Fruit fly (Drosophila melanogaster) whole organism, embryonic: ENCODE measurements around the gene CG10333.

Experiments
- Abd-B ChIP-seq: fragments of 200-800 bp; sonication (Bioruptor generic); optimal IDR thresholded peaks from 2 replicates; lab custom pipeline; 2018; ENCODE audit warnings: missing biosample characterization, mild to moderate bottlenecking, missing genetic modification characterization, moderate library complexity
- Adf1 ChIP-seq: fragments of 200-800 bp; sonication (Bioruptor generic); IDR thresholded peaks from 2 replicates; pipeline ENCODE4 v1.3.6; 2022; ENCODE audit warnings: missing biosample characterization, missing genetic modification characterization
- Asciz ChIP-seq: fragments of 200-800 bp; sonication (Bioruptor generic); optimal IDR thresholded peaks from 2 replicates; lab custom pipeline; 2017; ENCODE audit warnings: missing biosample characterization, mild to moderate bottlenecking, missing genetic modification characterization, missing genetic modification reagents
- BtbVII ChIP-seq: fragments of 200-800 bp; sonication (Bioruptor generic); optimal IDR thresholded peaks from 3 replicates; lab custom pipeline; 2017; ENCODE audit warnings: missing biosample characterization, mild to moderate bottlenecking, missing genetic modification characterization
- CG10147 ChIP-seq: fragments of 200-800 bp; sonication (Bioruptor generic); optimal IDR thresholded peaks from 2 replicates; lab custom pipeline; 2019; ENCODE audit warnings: missing biosample characterization, mild to moderate bottlenecking, missing genetic modification characterization, moderate library complexity
- CG1024 ChIP-seq: fragments of 200-800 bp; sonication (Bioruptor generic); IDR thresholded peaks from 2 replicates; pipeline ENCODE4 v1.3.6; 2022; ENCODE audit warnings: missing biosample characterization, missing genetic modification characterization
- CG10979 ChIP-seq: fragments of 200-800 bp; sonication (Bioruptor generic); optimal IDR thresholded peaks from 2 replicates; lab custom pipeline; 2018; ENCODE audit warnings: missing biosample characterization, mild to moderate bottlenecking, missing genetic modification characterization, moderate library complexity
- CG15011 ChIP-seq: fragments of 200-800 bp; sonication (Bioruptor generic); optimal IDR thresholded peaks from 3 replicates; lab custom pipeline; 2018; ENCODE audit warnings: missing biosample characterization, mild to moderate bottlenecking, missing genetic modification characterization
- CG15073 ChIP-seq: fragments of 200-800 bp; sonication (Bioruptor generic); optimal IDR thresholded peaks from 2 replicates; lab custom pipeline; 2016; ENCODE audit warnings: missing biosample characterization, missing genetic modification characterization
- CG1603 ChIP-seq: fragments of 200-800 bp; sonication (Bioruptor generic); optimal IDR thresholded peaks from 2 replicates; lab custom pipeline; 2019; ENCODE audit warnings: missing biosample characterization, mild to moderate bottlenecking, missing genetic modification characterization, moderate library complexity
- CG17186 ChIP-seq: fragments of 200-800 bp; sonication (Bioruptor generic); optimal IDR thresholded peaks from 3 replicates; lab custom pipeline; 2017; ENCODE audit warnings: missing biosample characterization, missing genetic modification reagents, missing genetic modification characterization
- CG17359 ChIP-seq: fragments of 200-800 bp; sonication (Bioruptor generic); optimal IDR thresholded peaks from 3 replicates; lab custom pipeline; 2018; ENCODE audit warnings: missing biosample characterization, mild to moderate bottlenecking, missing genetic modification characterization, moderate library complexity
- CG17361 ChIP-seq: fragments of 200-800 bp; sonication (Bioruptor generic); IDR thresholded peaks from 3 replicates; pipeline ENCODE4 v1.3.6; 2022; ENCODE audit warnings: missing biosample characterization, missing genetic modification characterization
- CG2120 ChIP-seq: fragments of 200-800 bp; sonication (Bioruptor generic); optimal IDR thresholded peaks from 3 replicates; lab custom pipeline; 2016; ENCODE audit warnings: missing biosample characterization, missing genetic modification characterization
- CG3847 ChIP-seq: fragments of 200-800 bp; sonication (Bioruptor generic); IDR thresholded peaks from 2 replicates; pipeline ENCODE4 v1.3.6; 2022; ENCODE audit warnings: missing biosample characterization, missing genetic modification characterization
- CG4328 ChIP-seq: fragments of 200-800 bp; sonication (Bioruptor generic); optimal IDR thresholded peaks from 3 replicates; lab custom pipeline; 2017; ENCODE audit warnings: missing biosample characterization, missing genetic modification reagents, missing genetic modification characterization
- CG4707 ChIP-seq: fragments of 200-800 bp; sonication (Bioruptor generic); optimal IDR thresholded peaks from 2 replicates; lab custom pipeline; 2018; ENCODE audit warnings: missing biosample characterization, mild to moderate bottlenecking, missing genetic modification characterization, moderate library complexity
- CG5953 ChIP-seq: fragments of 200-800 bp; sonication (Bioruptor generic); IDR thresholded peaks from 2 replicates; pipeline ENCODE4 v1.3.6; 2022; ENCODE audit warnings: missing biosample characterization, missing genetic modification characterization
- CG6765 ChIP-seq: fragments of 200-800 bp; sonication (Bioruptor generic); optimal IDR thresholded peaks from 3 replicates; lab custom pipeline; 2017; ENCODE audit warnings: missing biosample characterization, mild to moderate bottlenecking, missing genetic modification characterization
- CG7928 ChIP-seq: fragments of 200-800 bp; sonication (Bioruptor generic); optimal IDR thresholded peaks from 2 replicates; lab custom pipeline; 2017; ENCODE audit warnings: missing biosample characterization, mild to moderate bottlenecking, missing genetic modification characterization
- CTCF ChIP-seq: fragments of 200-800 bp; sonication (Bioruptor generic); optimal IDR thresholded peaks from 2 replicates; lab custom pipeline; 2017; ENCODE audit warnings: missing biosample characterization, mild to moderate bottlenecking, missing genetic modification characterization, moderate library complexity
- CoRest ChIP-seq: fragments of 200-800 bp; sonication (Bioruptor generic); optimal IDR thresholded peaks from 3 replicates; lab custom pipeline; 2018; ENCODE audit warnings: missing biosample characterization, mild to moderate bottlenecking, missing genetic modification characterization, moderate library complexity
- D19B ChIP-seq: fragments of 200-800 bp; sonication (Bioruptor generic); optimal IDR thresholded peaks from 2 replicates; lab custom pipeline; 2017; ENCODE audit warnings: missing biosample characterization, mild to moderate bottlenecking, missing genetic modification characterization
- Dek ChIP-seq: fragments of 200-800 bp; sonication (Bioruptor generic); optimal IDR thresholded peaks from 3 replicates; lab custom pipeline; 2019; ENCODE audit warnings: missing biosample characterization, mild to moderate bottlenecking, missing genetic modification characterization, moderate library complexity
- Dll ChIP-seq: fragments of 200-800 bp; sonication (Bioruptor generic); IDR thresholded peaks from 4 replicates; pipeline ENCODE4 v1.3.6; 2022; ENCODE audit warnings: missing biosample characterization, missing genetic modification characterization; ENCODE audit not compliant: partially characterized antibody
- Doc2 ChIP-seq: fragments of 200-800 bp; sonication (Bioruptor generic); IDR thresholded peaks from 2 replicates; pipeline ENCODE4 v1.3.6; 2022; ENCODE audit warnings: missing biosample characterization, missing genetic modification characterization
- E2f2 ChIP-seq: fragments of 200-800 bp; sonication (Bioruptor generic); IDR thresholded peaks from 2 replicates; pipeline ENCODE4 v1.3.6; 2022; ENCODE audit warnings: missing biosample characterization, missing genetic modification characterization
- HHEX ChIP-seq: fragments of 200-800 bp; sonication (Bioruptor generic); optimal IDR thresholded peaks from 3 replicates; lab custom pipeline; 2017; ENCODE audit warnings: missing biosample characterization, mild to moderate bottlenecking, missing genetic modification characterization, missing genetic modification reagents
- Hmx ChIP-seq: fragments of 200-800 bp; sonication (Bioruptor generic); optimal IDR thresholded peaks from 2 replicates; lab custom pipeline; 2016; ENCODE audit warnings: missing biosample characterization, missing genetic modification characterization
- Hsf ChIP-seq: fragments of 200-800 bp; sonication (Bioruptor generic); optimal IDR thresholded peaks from 3 replicates; lab custom pipeline; 2016; ENCODE audit warnings: missing biosample characterization, missing genetic modification characterization
- Jarid2 ChIP-seq: fragments of 200-800 bp; sonication (Bioruptor generic); optimal IDR thresholded peaks from 3 replicates; lab custom pipeline; 2017; ENCODE audit warnings: mild to moderate bottlenecking, missing biosample characterization, missing genetic modification reagents, missing genetic modification characterization
- Max ChIP-seq: fragments of 200-800 bp; sonication (Bioruptor generic); optimal IDR thresholded peaks from 2 replicates; lab custom pipeline; 2016; ENCODE audit warnings: missing biosample characterization, mild to moderate bottlenecking, missing genetic modification characterization
- Med ChIP-seq: fragments of 200-800 bp; sonication (Bioruptor generic); peaks from one replicate; lab custom pipeline; 2016; ENCODE audit warnings: missing biosample characterization, missing genetic modification characterization, mild to moderate bottlenecking, inconsistent platforms, moderate library complexity
- Meics ChIP-seq: fragments of 200-800 bp; sonication (Bioruptor generic); optimal IDR thresholded peaks from 2 replicates; lab custom pipeline; 2017; ENCODE audit warnings: missing biosample characterization, mild to moderate bottlenecking, missing genetic modification characterization
- Neu2 ChIP-seq: fragments of 200-800 bp; sonication (Bioruptor generic); optimal IDR thresholded peaks from 3 replicates; lab custom pipeline; 2016; ENCODE audit warnings: missing biosample characterization, missing genetic modification characterization, borderline replicate concordance
- Nf-YB ChIP-seq: fragments of 200-800 bp; sonication (Bioruptor generic); optimal IDR thresholded peaks from 3 replicates; lab custom pipeline; 2019; ENCODE audit warnings: missing biosample characterization, mild to moderate bottlenecking, missing genetic modification characterization, moderate library complexity
- NfI ChIP-seq: fragments of 200-800 bp; sonication (Bioruptor generic); optimal IDR thresholded peaks from 3 replicates; lab custom pipeline; 2018; ENCODE audit warnings: missing biosample characterization, mild to moderate bottlenecking, missing genetic modification characterization, moderate library complexity
- ase ChIP-seq: fragments of 200-800 bp; sonication (Bioruptor generic); IDR thresholded peaks from 3 replicates; pipeline ENCODE4 v1.3.6; 2022; ENCODE audit warnings: missing biosample characterization, missing genetic modification characterization
- da ChIP-seq: fragments of 200-800 bp; sonication (Bioruptor generic); optimal IDR thresholded peaks from 2 replicates; lab custom pipeline; 2016; ENCODE audit warnings: missing biosample characterization, missing genetic modification characterization
- hb ChIP-seq: fragments of 200-800 bp; sonication (Bioruptor generic); IDR thresholded peaks from 3 replicates; pipeline ENCODE4 v1.3.6; 2022; ENCODE audit warnings: missing biosample characterization, missing genetic modification characterization; ENCODE audit not compliant: partially characterized antibody
- insv ChIP-seq, 2 experiments: fragments of 200-800 bp; sonication (Bioruptor generic); optimal IDR thresholded peaks; 3 replicates each; lab custom pipeline; 2016 to 2018; ENCODE audit warnings: missing biosample characterization in 2 of 2, missing genetic modification characterization in 2 of 2
- jing ChIP-seq: fragments of 200-800 bp; sonication (Bioruptor generic); optimal IDR thresholded peaks from 2 replicates; lab custom pipeline; 2018; ENCODE audit warnings: missing biosample characterization, mild to moderate bottlenecking, missing genetic modification characterization
- org-1 ChIP-seq: fragments of 200-800 bp; sonication (Bioruptor generic); optimal IDR thresholded peaks from 2 replicates; lab custom pipeline; 2017; ENCODE audit warnings: missing biosample characterization, missing genetic modification characterization
- otp ChIP-seq: fragments of 200-800 bp; sonication (Bioruptor generic); IDR thresholded peaks from 3 replicates; pipeline ENCODE4, ENCODE4 v1.3.6; 2022; ENCODE audit warnings: missing biosample characterization, missing genetic modification characterization
- peb ChIP-seq: fragments of 200-800 bp; sonication (Bioruptor generic); IDR thresholded peaks from 2 replicates; pipeline ENCODE4 v1.3.6; 2022; ENCODE audit warnings: missing biosample characterization, missing genetic modification characterization
- pfk ChIP-seq: fragments of 200-800 bp; sonication (Bioruptor generic); optimal IDR thresholded peaks from 2 replicates; lab custom pipeline; 2018; ENCODE audit warnings: missing biosample characterization, mild to moderate bottlenecking, missing genetic modification characterization, moderate library complexity
- so ChIP-seq: fragments of 200-800 bp; sonication (Bioruptor generic); IDR thresholded peaks from 3 replicates; pipeline ENCODE4 v1.3.6; 2022; ENCODE audit warnings: missing biosample characterization, missing genetic modification characterization
- tna ChIP-seq: fragments of 200-800 bp; sonication (Bioruptor generic); IDR thresholded peaks from 2 replicates; pipeline ENCODE4 v1.3.6; 2022; ENCODE audit warnings: missing biosample characterization, missing genetic modification characterization; ENCODE audit not compliant: partially characterized antibody
- tup ChIP-seq: fragments of 200-800 bp; sonication (Bioruptor generic); optimal IDR thresholded peaks from 2 replicates; lab custom pipeline; 2016; ENCODE audit warnings: missing biosample characterization, mild to moderate bottlenecking, missing genetic modification characterization, moderate library complexity
- unpg ChIP-seq: fragments of 200-800 bp; sonication (Bioruptor generic); optimal IDR thresholded peaks from 3 replicates; lab custom pipeline; 2018; ENCODE audit warnings: missing biosample characterization, mild to moderate bottlenecking, missing genetic modification characterization, moderate library complexity
- z ChIP-seq: fragments of 200-800 bp; sonication (Bioruptor generic); IDR thresholded peaks from 3 replicates; pipeline ENCODE4 v1.3.6; 2022; ENCODE audit warnings: missing biosample characterization, missing genetic modification characterization
- zen ChIP-seq: fragments of 200-800 bp; sonication (Bioruptor generic); optimal IDR thresholded peaks from 3 replicates; lab custom pipeline; 2018; ENCODE audit warnings: missing biosample characterization, mild to moderate bottlenecking, missing genetic modification characterization, moderate library complexity

The CG10333 gene

dm6 chr2L:18625009-18625408 is 18.4 kb downstream of the CG10333 start (continued):
- TF ChIP-seq Meics: peak; percentile 2
- no peak for TF ChIP-seq da
- TF ChIP-seq Hmx (GFP tag; lab: Kevin White, UChicago): no peak
- TF ChIP-seq CG2120: peak; percentile 6
- no peak for TF ChIP-seq CG3847 (GFP tag; lab: Robert Waterston, UW)
- TF ChIP-seq z (GFP tag; lab: Robert Waterston, UW): no peak
- TF ChIP-seq CoRest (tag; lab: Kevin White, UChicago): no peak
- TF ChIP-seq ase: no peak
- no peak for TF ChIP-seq Dll (GFP tag; lab: Robert Waterston, UW)
- no peak for TF ChIP-seq CG17359 (tag; lab: Kevin White, UChicago)
- no peak for TF ChIP-seq CG4328
- TF ChIP-seq Adf1 (GFP tag; lab: Robert Waterston, UW): no peak
- peak; percentile 69 for TF ChIP-seq Med (GFP tag; lab: Kevin White, UChicago)
- no peak for TF ChIP-seq Doc2
- no peak for TF ChIP-seq CG1024 (GFP tag; lab: Robert Waterston, UW)
- peak; percentile 21 for TF ChIP-seq CG6765 (GFP tag; lab: Kevin White, UChicago)
- no peak for TF ChIP-seq CG7928
- TF ChIP-seq peb (GFP tag; lab: Robert Waterston, UW): no peak
- no peak for TF ChIP-seq CG15073
- TF ChIP-seq hb (GFP tag; lab: Robert Waterston, UW): no peak
- TF ChIP-seq CG15011: peak; percentile 5
- no peak for TF ChIP-seq tup (GFP tag; lab: Kevin White, UChicago)
- TF ChIP-seq Jarid2 (GFP tag; lab: Kevin White, UChicago): no peak
- TF ChIP-seq so (GFP tag; lab: Robert Waterston, UW): no peak
- no peak for TF ChIP-seq CG4707 (GFP tag; lab: Kevin White, UChicago)
- TF ChIP-seq Hsf (GFP tag; lab: Kevin White, UChicago): no peak
- no peak for TF ChIP-seq jing (GFP tag; lab: Kevin White, UChicago)

dm6 chr2L:18625470-18625869 is 18.8 kb downstream of the CG10333 start:
- TF ChIP-seq CG6765 (GFP tag; lab: Kevin White, UChicago): peak; percentile 2
- TF ChIP-seq Dek (tag; lab: Kevin White, UChicago): no peak
- TF ChIP-seq tna (GFP tag; lab: Robert Waterston, UW): no peak
- TF ChIP-seq pfk (GFP tag; lab: Kevin White, UChicago): no peak
- TF ChIP-seq HHEX (GFP tag; lab: Kevin White, UChicago): peak; percentile 9
- no peak for TF ChIP-seq CG10147 (GFP tag; lab: Kevin White, UChicago)
- TF ChIP-seq BtbVII (GFP tag; lab: Kevin White, UChicago): no peak
- TF ChIP-seq CTCF (GFP tag; lab: Kevin White, UChicago): no peak
- peak; percentile 40 for TF ChIP-seq org-1 (GFP tag; lab: Kevin White, UChicago)
- TF ChIP-seq Abd-B: no peak
- TF ChIP-seq Nf-YB (GFP tag; lab: Kevin White, UChicago): no peak
- TF ChIP-seq CG17186: no peak
- TF ChIP-seq CG5953 (GFP tag; lab: Robert Waterston, UW): no peak
- TF ChIP-seq D19B (GFP tag; lab: Kevin White, UChicago): no peak
- TF ChIP-seq CG1603 (tag; lab: Kevin White, UChicago): peak; percentile 39
- TF ChIP-seq Max (GFP tag; lab: Kevin White, UChicago): no peak
- no peak for TF ChIP-seq NfI (GFP tag; lab: Kevin White, UChicago)
- peak; percentile 19 for TF ChIP-seq zen (tag; lab: Kevin White, UChicago)
- TF ChIP-seq Neu2 (GFP tag; lab: Kevin White, UChicago): peak; percentile 6
- no peak for TF ChIP-seq insv (GFP tag; optimal IDR thresholded peaks at IDR 0.05; lab: Kevin White, UChicago)
- TF ChIP-seq unpg (GFP tag; lab: Kevin White, UChicago): peak; percentile 31
- no peak for TF ChIP-seq CG17361 (GFP tag; lab: Robert Waterston, UW)
- 0 out of 3 replicates have a peak, but pooled peaks have one; percentile 14 for TF ChIP-seq otp (GFP tag; lab: Robert Waterston, UW)
- no peak for TF ChIP-seq E2f2 (GFP tag; lab: Robert Waterston, UW)
- TF ChIP-seq Asciz (GFP tag; lab: Kevin White, UChicago): no peak
- TF ChIP-seq CG10979 (tag; lab: Kevin White, UChicago): no peak
